Worm (Caenorhabditis elegans): Measurements from ENCODE around the gene nhr-70.

nhr-70 gene

DNA sequence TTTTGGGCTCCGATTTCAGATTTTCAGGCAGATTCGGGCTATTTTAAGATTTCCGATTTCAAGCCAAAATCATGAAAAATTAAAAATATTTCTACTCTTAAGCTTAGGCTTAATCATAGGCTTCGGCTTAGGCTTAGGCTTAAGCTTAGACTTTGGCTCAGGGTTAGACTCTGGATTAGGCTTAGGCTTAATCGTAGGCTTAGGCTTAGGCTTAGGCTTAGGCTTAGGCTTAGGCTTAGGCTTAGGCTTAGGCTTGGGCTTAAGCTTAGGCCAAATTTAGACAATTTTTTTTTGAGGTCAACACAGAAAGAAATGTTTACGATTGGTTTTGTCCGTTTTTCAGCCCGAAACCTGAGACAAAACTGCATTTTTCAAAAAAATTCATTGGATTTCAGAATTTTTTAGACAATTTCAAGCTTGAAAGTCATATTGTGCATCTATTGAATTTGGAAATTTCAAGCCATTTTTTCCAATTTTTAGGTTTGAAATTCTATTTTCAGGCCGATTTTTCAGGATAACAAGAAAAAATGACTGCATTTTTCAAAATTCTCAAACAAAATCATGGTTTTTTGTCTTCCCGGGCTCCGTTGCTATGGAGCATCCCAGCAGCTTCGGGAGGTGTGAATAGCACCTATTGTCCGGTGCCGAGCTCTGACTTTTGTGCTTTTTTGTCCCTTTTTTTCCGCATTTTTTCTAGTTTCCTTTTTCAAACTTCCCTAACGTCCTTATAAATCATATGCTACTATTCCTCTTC is 23.4 kb downstream of the nhr-70 start, which contains the start of gene egas-1:
Gene egas-1, plus strand, starts transcription at position 704 of the 754 bp plus-strand sequence.
- TF ChIP-seq nhr-76 (tag; optimal IDR thresholded peaks at IDR 0.05) (no peak), nhr-23 (tag; optimal IDR thresholded peaks at IDR 0.05) (peak; percentile 45), ZK546.5 (tag; optimal IDR thresholded peaks at IDR 0.05) (no peak), nhr-12 (tag; optimal IDR thresholded peaks at IDR 0.05) (no peak), ceh-28 (tag; optimal IDR thresholded peaks at IDR 0.05) (peak; percentile 12), nfya-1 (tag; optimal IDR thresholded peaks at IDR 0.05; ENCODE audit: insufficient read depth) (no peak), snpc-4 (tag; optimal IDR thresholded peaks at IDR 0.05) (no peak), elt-3 (tag; optimal IDR thresholded peaks at IDR 0.05) (peak in 1 of 3 experiments; percentile 8), nhr-11 (tag; optimal IDR thresholded peaks at IDR 0.05) (no peak), fkh-2 (tag; optimal IDR thresholded peaks at IDR 0.05) (no peak), nhr-43 (tag; optimal IDR thresholded peaks at IDR 0.05; ENCODE audit: poor library complexity, severe bottlenecking) (no peak), nhr-25 (tag; optimal IDR thresholded peaks at IDR 0.05) (no peak), zag-1 (tag; optimal IDR thresholded peaks at IDR 0.05) (no peak), fkh-10 (GFP tag; optimal IDR thresholded peaks at IDR 0.05) (no peak), lsy-12 (tag; optimal IDR thresholded peaks at IDR 0.05) (no peak), sea-2 (GFP tag; optimal IDR thresholded peaks at IDR 0.05) (no peak), ama-1 (optimal IDR thresholded peaks at IDR 0.05) (peak; percentile 84)

DNA sequence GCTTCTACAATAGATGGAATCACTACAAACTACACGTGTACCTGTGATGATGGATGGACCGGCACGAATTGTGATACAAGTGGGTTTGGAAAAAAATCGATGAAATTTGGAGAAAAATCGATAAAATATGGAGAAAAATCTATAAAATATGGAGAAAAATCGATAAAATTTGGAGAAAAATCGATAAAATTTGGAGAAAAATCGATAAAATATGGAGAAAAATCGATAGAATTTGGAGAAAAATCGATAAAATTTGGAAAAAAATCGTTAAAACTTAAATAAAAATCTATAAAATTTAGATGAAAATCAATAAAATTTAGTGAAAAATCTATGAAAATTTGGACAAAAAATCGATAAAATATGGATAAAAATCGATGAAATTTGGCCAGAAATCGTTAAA is 27.9 kb downstream of the nhr-70 start:
- TF ChIP-seq hmg-11 (tag; optimal IDR thresholded peaks at IDR 0.05) (no peak), nhr-25 (tag; optimal IDR thresholded peaks at IDR 0.05) (no peak), ama-1 (optimal IDR thresholded peaks at IDR 0.05) (no peak), ceh-28 (tag; optimal IDR thresholded peaks at IDR 0.05) (peak; percentile 83), eor-1 (tag; optimal IDR thresholded peaks at IDR 0.05) (no peak), R02D3.7 (tag; optimal IDR thresholded peaks at IDR 0.05) (no peak), ZK546.5 (tag; optimal IDR thresholded peaks at IDR 0.05) (no peak), pha-4 (tag; optimal IDR thresholded peaks at IDR 0.05) (no peak)

ce11 chrV:18650043-18650442 is 33.7 kb downstream of the nhr-70 start, which contains the start of gene egas-2:
TSS of gene egas-2 (plus strand) at chrV:18650343.
- TF ChIP-seq nhr-43 (tag; optimal IDR thresholded peaks at IDR 0.05; ENCODE audit: poor library complexity, severe bottlenecking) (no peak), ceh-82 (tag; optimal IDR thresholded peaks at IDR 0.05) (no peak), R02D3.7 (tag; optimal IDR thresholded peaks at IDR 0.05) (no peak), nhr-77 (tag; optimal IDR thresholded peaks at IDR 0.05) (no peak), skn-1 (tag; optimal IDR thresholded peaks at IDR 0.05) (no peak), nfya-1 (tag; optimal IDR thresholded peaks at IDR 0.05; ENCODE audit: insufficient read depth) (no peak), hmg-11 (tag; optimal IDR thresholded peaks at IDR 0.05) (no peak), ceh-16 (tag; optimal IDR thresholded peaks at IDR 0.05) (no peak), ztf-11 (tag; optimal IDR thresholded peaks at IDR 0.05) (no peak), nhr-23 (tag; optimal IDR thresholded peaks at IDR 0.05) (no peak), nhr-28 (tag; optimal IDR thresholded peaks at IDR 0.05) (no peak), ZK546.5 (tag; optimal IDR thresholded peaks at IDR 0.05) (no peak), unc-39 (tag; optimal IDR thresholded peaks at IDR 0.05) (no peak), snpc-4 (tag; optimal IDR thresholded peaks at IDR 0.05) (no peak), eor-1 (tag; optimal IDR thresholded peaks at IDR 0.05) (no peak), nhr-67 (tag; optimal IDR thresholded peaks at IDR 0.05) (no peak), nhr-25 (tag; optimal IDR thresholded peaks at IDR 0.05) (no peak), lin-15B (tag; optimal IDR thresholded peaks at IDR 0.05) (no peak)

ce11 chrV:18656363-18656762 is 40.0 kb downstream of the nhr-70 start:
- no peak for TF ChIP-seq unc-39 (tag; optimal IDR thresholded peaks at IDR 0.05)
- no peak for TF ChIP-seq egl-5 (tag; optimal IDR thresholded peaks at IDR 0.05)
- no peak for TF ChIP-seq pqm-1 (tag; optimal IDR thresholded peaks at IDR 0.05)
- no peak for TF ChIP-seq ztf-11 (tag; optimal IDR thresholded peaks at IDR 0.05)
- TF ChIP-seq lin-39 (tag; optimal IDR thresholded peaks at IDR 0.05): no peak
- TF ChIP-seq zag-1 (tag; optimal IDR thresholded peaks at IDR 0.05): no peak
- TF ChIP-seq ceh-82 (tag; optimal IDR thresholded peaks at IDR 0.05): no peak
- TF ChIP-seq fkh-10 (GFP tag; optimal IDR thresholded peaks at IDR 0.05): no peak
- TF ChIP-seq skn-1 (tag; optimal IDR thresholded peaks at IDR 0.05): no peak

DNA sequence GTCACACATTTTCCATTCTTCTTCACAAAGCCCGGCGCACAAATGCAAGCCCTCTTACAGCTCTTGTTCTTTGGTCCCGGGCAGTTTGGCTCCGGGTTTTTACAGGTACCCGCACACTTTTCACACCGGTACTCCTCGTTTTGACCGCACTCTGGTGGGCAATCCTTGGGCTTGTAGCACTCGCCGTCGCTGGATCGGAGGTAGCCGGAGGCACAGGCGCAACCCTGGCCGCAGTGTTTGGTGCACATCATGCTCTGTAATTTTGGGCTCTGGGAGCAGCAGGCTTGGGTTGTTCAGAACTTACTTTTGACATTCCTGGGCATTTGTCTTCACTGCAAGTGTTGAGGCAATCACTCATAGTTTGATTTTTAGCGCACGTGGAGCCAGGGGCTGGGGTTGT is 41.0 kb downstream of the nhr-70 start:
- TF ChIP-seq nhr-237 (tag; optimal IDR thresholded peaks at IDR 0.05): no peak
- TF ChIP-seq elt-2 (tag; optimal IDR thresholded peaks at IDR 0.05): no peak
- no peak for TF ChIP-seq ceh-28 (tag; optimal IDR thresholded peaks at IDR 0.05)
- TF ChIP-seq ZK546.5 (tag; optimal IDR thresholded peaks at IDR 0.05): no peak
- no peak for TF ChIP-seq fkh-2 (tag; optimal IDR thresholded peaks at IDR 0.05)
- TF ChIP-seq mml-1 (tag; optimal IDR thresholded peaks at IDR 0.05): no peak
- TF ChIP-seq eor-1 (tag; optimal IDR thresholded peaks at IDR 0.05): no peak
- no peak for TF ChIP-seq lsy-12 (tag; optimal IDR thresholded peaks at IDR 0.05)
- TF ChIP-seq snpc-4 (tag; optimal IDR thresholded peaks at IDR 0.05): no peak
- TF ChIP-seq fkh-10 (GFP tag; optimal IDR thresholded peaks at IDR 0.05): no peak
